Fruit fly (Drosophila melanogaster): ENCODE measurements around the gene CG15564.

- no peak for TF ChIP-seq CG12219 (GFP tag; optimal IDR thresholded peaks at IDR 0.05)
- TF ChIP-seq p53 (GFP tag; optimal IDR thresholded peaks at IDR 0.05): no peak
- no peak for TF ChIP-seq CG14860 (GFP tag; IDR thresholded peaks at IDR 0.05; ENCODE audit: partially characterized antibody)
- TF ChIP-seq Hr51 (GFP tag; optimal IDR thresholded peaks at IDR 0.05): no peak
- no peak for TF ChIP-seq Hr78 (GFP tag; optimal IDR thresholded peaks at IDR 0.05)
Observed at dm6 chr3R:31257299-31257698, 22.1 kb upstream of the CG15564 start, which contains the start of gene CAH6.

All from whole organism, embryonic.